Worm (Caenorhabditis elegans): Measurements from ENCODE around the gene cutl-27.

ce11 chrIV:11899358-11899757 is 21.0 kb downstream of the cutl-27 start, which contains the start of gene nhr-43:
- no peak for TF ChIP-seq ceh-39 (tag; optimal IDR thresholded peaks at IDR 0.05)
- no peak for TF ChIP-seq nhr-12 (tag; optimal IDR thresholded peaks at IDR 0.05)

Measured in whole organism, mixed stage, embryonic.